Fruit fly (Drosophila melanogaster) whole organism, embryonic: Measurements from ENCODE around the gene Nopp140.

Experiments used
- Adf1 ChIP-seq: fragments of 200-800 bp; sonication (Bioruptor generic); IDR thresholded peaks from 2 replicates; pipeline ENCODE4 v1.3.6; 2022; ENCODE audit warnings: missing biosample characterization, missing genetic modification characterization
- CG10209 ChIP-seq: fragments of 200-800 bp; sonication (Bioruptor generic); optimal IDR thresholded peaks from 3 replicates; lab custom pipeline; 2017; ENCODE audit warnings: missing biosample characterization, mild to moderate bottlenecking, missing genetic modification characterization, missing genetic modification reagents
- CG10321 ChIP-seq: fragments of 200-800 bp; sonication (Bioruptor generic); IDR thresholded peaks from 2 replicates; pipeline ENCODE4 v1.3.6; 2022; ENCODE audit warnings: missing biosample characterization, missing genetic modification characterization
- CG11456 ChIP-seq: fragments of 200-800 bp; sonication (Bioruptor generic); IDR thresholded peaks from 3 replicates; pipeline ENCODE4 v1.3.6; 2022; ENCODE audit warnings: missing biosample characterization, missing genetic modification characterization
- CG11504 ChIP-seq: fragments of 200-800 bp; sonication (Bioruptor generic); optimal IDR thresholded peaks from 3 replicates; lab custom pipeline; 2019; ENCODE audit warnings: missing biosample characterization, mild to moderate bottlenecking, missing genetic modification characterization, moderate library complexity
- CG11560 ChIP-seq: fragments of 200-800 bp; sonication (Bioruptor generic); IDR thresholded peaks from 3 replicates; pipeline ENCODE4 v1.3.6; 2022; ENCODE audit warnings: missing biosample characterization, missing genetic modification characterization
- CG13296 ChIP-seq: fragments of 200-800 bp; sonication (Bioruptor generic); optimal IDR thresholded peaks from 3 replicates; lab custom pipeline; 2018; ENCODE audit warnings: missing biosample characterization, mild to moderate bottlenecking, missing genetic modification characterization
- CG13624 ChIP-seq: fragments of 200-800 bp; sonication (Bioruptor generic); optimal IDR thresholded peaks from 2 replicates; lab custom pipeline; 2016; ENCODE audit warnings: missing biosample characterization, missing genetic modification characterization
- CG14710 ChIP-seq: fragments of 200-800 bp; sonication (Bioruptor generic); optimal IDR thresholded peaks from 3 replicates; lab custom pipeline; 2019; ENCODE audit warnings: missing biosample characterization, mild to moderate bottlenecking, missing genetic modification characterization, moderate library complexity
- CG14860 ChIP-seq: fragments of 200-800 bp; sonication (Bioruptor generic); IDR thresholded peaks from 3 replicates; pipeline ENCODE4 v1.3.6; 2022; ENCODE audit warnings: missing biosample characterization, missing genetic modification characterization; ENCODE audit not compliant: partially characterized antibody
- CG14965 ChIP-seq: fragments of 200-800 bp; sonication (Bioruptor generic); optimal IDR thresholded peaks from 2 replicates; lab custom pipeline; 2016; ENCODE audit warnings: missing biosample characterization, missing genetic modification characterization, borderline replicate concordance
- CG15514 ChIP-seq: fragments of 200-800 bp; sonication (Bioruptor generic); optimal IDR thresholded peaks from 3 replicates; lab custom pipeline; 2017; ENCODE audit warnings: missing biosample characterization, missing genetic modification characterization, mild to moderate bottlenecking, moderate library complexity, missing genetic modification reagents
- CG17361 ChIP-seq: fragments of 200-800 bp; sonication (Bioruptor generic); IDR thresholded peaks from 3 replicates; pipeline ENCODE4 v1.3.6; 2022; ENCODE audit warnings: missing biosample characterization, missing genetic modification characterization
- CG17568 ChIP-seq: fragments of 200-800 bp; sonication (Bioruptor generic); optimal IDR thresholded peaks from 2 replicates; lab custom pipeline; 2018; ENCODE audit warnings: missing biosample characterization, mild to moderate bottlenecking, missing genetic modification characterization, moderate library complexity
- CG2678 ChIP-seq: fragments of 200-800 bp; sonication (Bioruptor generic); optimal IDR thresholded peaks from 3 replicates; lab custom pipeline; 2019; ENCODE audit warnings: missing biosample characterization, mild to moderate bottlenecking, missing genetic modification characterization, moderate library complexity
- CG3847 ChIP-seq: fragments of 200-800 bp; sonication (Bioruptor generic); IDR thresholded peaks from 2 replicates; pipeline ENCODE4 v1.3.6; 2022; ENCODE audit warnings: missing biosample characterization, missing genetic modification characterization
- CG4820 ChIP-seq: fragments of 200-800 bp; sonication (Bioruptor generic); optimal IDR thresholded peaks from 3 replicates; lab custom pipeline; 2016; ENCODE audit warnings: missing biosample characterization, missing genetic modification characterization
- CG8281 ChIP-seq: fragments of 200-800 bp; sonication (Bioruptor generic); optimal IDR thresholded peaks from 2 replicates; lab custom pipeline; 2018; ENCODE audit warnings: missing biosample characterization, mild to moderate bottlenecking, missing genetic modification characterization, moderate library complexity
- D19A ChIP-seq: fragments of 200-800 bp; optimal IDR thresholded peaks from 3 replicates; lab custom pipeline; 2019; ENCODE audit warnings: missing biosample characterization, mild to moderate bottlenecking, missing genetic modification characterization, moderate library complexity
- Drgx ChIP-seq: fragments of 200-800 bp; sonication (Bioruptor generic); IDR thresholded peaks from 2 replicates; pipeline ENCODE4 v1.3.6; 2022; ENCODE audit warnings: missing biosample characterization, missing genetic modification characterization
- Ets65A ChIP-seq: fragments of 200-800 bp; sonication (Bioruptor generic); peaks from one replicate; lab custom pipeline; 2016; ENCODE audit warnings: missing biosample characterization, missing genetic modification characterization
- Sox100B ChIP-seq: fragments of 200-800 bp; sonication (Bioruptor generic); optimal IDR thresholded peaks from 3 replicates; lab custom pipeline; 2018; ENCODE audit warnings: missing biosample characterization, mild to moderate bottlenecking, missing genetic modification characterization
- Sox102F ChIP-seq: fragments of 200-800 bp; sonication (Bioruptor generic); optimal IDR thresholded peaks from 2 replicates; lab custom pipeline; 2018; ENCODE audit warnings: missing biosample characterization, mild to moderate bottlenecking, missing genetic modification characterization, moderate library complexity
- TFAM ChIP-seq: fragments of 200-800 bp; sonication (Bioruptor generic); optimal IDR thresholded peaks from 2 replicates; lab custom pipeline; 2017; ENCODE audit warnings: missing biosample characterization, missing genetic modification characterization, inconsistent platforms
- ab ChIP-seq: fragments of 200-800 bp; sonication (Bioruptor generic); optimal IDR thresholded peaks from 2 replicates; lab custom pipeline; 2016; ENCODE audit warnings: missing biosample characterization, missing genetic modification characterization
- bsh ChIP-seq, 2 experiments: fragments of 200-800 bp; sonication (Bioruptor generic); optimal IDR thresholded peaks; 2 replicates each; lab custom pipeline; 2017 to 2018; ENCODE audit warnings: mild to moderate bottlenecking in 2 of 2, missing biosample characterization in 2 of 2, missing genetic modification characterization in 2 of 2, moderate library complexity in 1 of 2
- cas ChIP-seq: fragments of 200-800 bp; sonication (Bioruptor generic); IDR thresholded peaks from 2 replicates; pipeline ENCODE4 v1.3.6; 2022; ENCODE audit warnings: missing biosample characterization, missing genetic modification characterization
- caup ChIP-seq: fragments of 200-800 bp; sonication (Bioruptor generic); optimal IDR thresholded peaks from 3 replicates; lab custom pipeline; 2017; ENCODE audit warnings: missing biosample characterization, mild to moderate bottlenecking, missing genetic modification characterization, moderate library complexity; ENCODE audit not compliant: severe bottlenecking
- cg ChIP-seq: fragments of 200-800 bp; sonication (Bioruptor generic); optimal IDR thresholded peaks from 3 replicates; lab custom pipeline; 2019; ENCODE audit warnings: missing biosample characterization, mild to moderate bottlenecking, missing genetic modification characterization, moderate library complexity
- chn ChIP-seq: fragments of 200-800 bp; sonication (Bioruptor generic); optimal IDR thresholded peaks from 2 replicates; lab custom pipeline; 2016; ENCODE audit warnings: missing biosample characterization, missing genetic modification characterization
- ci ChIP-seq: fragments of 200-800 bp; sonication (Bioruptor generic); IDR thresholded peaks from 3 replicates; pipeline ENCODE4 v1.3.6; 2022; ENCODE audit warnings: missing biosample characterization, missing genetic modification characterization
- crol ChIP-seq: fragments of 200-800 bp; sonication (Bioruptor generic); IDR thresholded peaks from 2 replicates; pipeline ENCODE4 v1.3.6; 2022; ENCODE audit warnings: missing biosample characterization, missing genetic modification characterization
- dmrt99B ChIP-seq: fragments of 200-800 bp; sonication (Bioruptor generic); optimal IDR thresholded peaks from 2 replicates; lab custom pipeline; 2018; ENCODE audit warnings: missing biosample characterization, mild to moderate bottlenecking, missing genetic modification characterization, moderate library complexity
- exex ChIP-seq: fragments of 200-800 bp; sonication (Bioruptor generic); optimal IDR thresholded peaks from 4 replicates; lab custom pipeline; 2018; ENCODE audit warnings: missing biosample characterization, mild to moderate bottlenecking, missing genetic modification characterization, moderate library complexity
- fd3F ChIP-seq: fragments of 200-800 bp; sonication (Bioruptor generic); optimal IDR thresholded peaks from 2 replicates; lab custom pipeline; 2018; ENCODE audit warnings: missing biosample characterization, mild to moderate bottlenecking, missing genetic modification characterization, moderate library complexity
- fu2 ChIP-seq: fragments of 200-800 bp; sonication (Bioruptor generic); optimal IDR thresholded peaks from 2 replicates; lab custom pipeline; 2016; ENCODE audit warnings: missing biosample characterization, missing genetic modification characterization
- grau ChIP-seq: fragments of 200-800 bp; optimal IDR thresholded peaks from 3 replicates; lab custom pipeline; 2019; ENCODE audit warnings: missing biosample characterization, mild to moderate bottlenecking, missing genetic modification characterization, moderate library complexity
- gro ChIP-seq: fragments of 200-800 bp; sonication (Bioruptor generic); optimal IDR thresholded peaks from 2 replicates; lab custom pipeline; 2016; ENCODE audit warnings: missing biosample characterization, missing genetic modification characterization
- jigr1 ChIP-seq: fragments of 200-800 bp; sonication (Bioruptor generic); IDR thresholded peaks from 3 replicates; pipeline ENCODE4 v1.3.6; 2022; ENCODE audit warnings: missing biosample characterization, missing genetic modification characterization
- jing ChIP-seq: fragments of 200-800 bp; sonication (Bioruptor generic); optimal IDR thresholded peaks from 2 replicates; lab custom pipeline; 2018; ENCODE audit warnings: missing biosample characterization, mild to moderate bottlenecking, missing genetic modification characterization
- maf-S ChIP-seq: fragments of 200-800 bp; sonication (Bioruptor generic); optimal IDR thresholded peaks from 2 replicates; lab custom pipeline; 2016; ENCODE audit warnings: missing biosample characterization, missing genetic modification characterization
- nerfin-2 ChIP-seq: fragments of 200-800 bp; sonication (Bioruptor generic); IDR thresholded peaks from 2 replicates; pipeline ENCODE4 v1.3.6; 2022; ENCODE audit warnings: missing biosample characterization, missing genetic modification characterization; ENCODE audit not compliant: partially characterized antibody
- nmo ChIP-seq: fragments of 200-800 bp; sonication (Bioruptor generic); optimal IDR thresholded peaks from 2 replicates; lab custom pipeline; 2018; ENCODE audit warnings: missing biosample characterization, mild to moderate bottlenecking, missing genetic modification characterization, moderate library complexity
- peb ChIP-seq: fragments of 200-800 bp; sonication (Bioruptor generic); IDR thresholded peaks from 2 replicates; pipeline ENCODE4 v1.3.6; 2022; ENCODE audit warnings: missing biosample characterization, missing genetic modification characterization
- row ChIP-seq: fragments of 200-800 bp; sonication (Bioruptor generic); IDR thresholded peaks from 3 replicates; pipeline ENCODE4 v1.3.6; 2022; ENCODE audit warnings: missing biosample characterization, missing genetic modification characterization
- sens ChIP-seq: fragments of 200-800 bp; sonication (Bioruptor generic); peaks from one replicate; lab custom pipeline; 2016; ENCODE audit warnings: missing biosample characterization, missing genetic modification characterization
- tup ChIP-seq: fragments of 200-800 bp; sonication (Bioruptor generic); optimal IDR thresholded peaks from 2 replicates; lab custom pipeline; 2016; ENCODE audit warnings: missing biosample characterization, mild to moderate bottlenecking, missing genetic modification characterization, moderate library complexity
- zfh1 ChIP-seq: fragments of 200-800 bp; sonication (Bioruptor generic); IDR thresholded peaks from 3 replicates; pipeline ENCODE4 v1.3.6; 2022; ENCODE audit warnings: missing biosample characterization, missing genetic modification characterization

The Nopp140 gene

DNA sequence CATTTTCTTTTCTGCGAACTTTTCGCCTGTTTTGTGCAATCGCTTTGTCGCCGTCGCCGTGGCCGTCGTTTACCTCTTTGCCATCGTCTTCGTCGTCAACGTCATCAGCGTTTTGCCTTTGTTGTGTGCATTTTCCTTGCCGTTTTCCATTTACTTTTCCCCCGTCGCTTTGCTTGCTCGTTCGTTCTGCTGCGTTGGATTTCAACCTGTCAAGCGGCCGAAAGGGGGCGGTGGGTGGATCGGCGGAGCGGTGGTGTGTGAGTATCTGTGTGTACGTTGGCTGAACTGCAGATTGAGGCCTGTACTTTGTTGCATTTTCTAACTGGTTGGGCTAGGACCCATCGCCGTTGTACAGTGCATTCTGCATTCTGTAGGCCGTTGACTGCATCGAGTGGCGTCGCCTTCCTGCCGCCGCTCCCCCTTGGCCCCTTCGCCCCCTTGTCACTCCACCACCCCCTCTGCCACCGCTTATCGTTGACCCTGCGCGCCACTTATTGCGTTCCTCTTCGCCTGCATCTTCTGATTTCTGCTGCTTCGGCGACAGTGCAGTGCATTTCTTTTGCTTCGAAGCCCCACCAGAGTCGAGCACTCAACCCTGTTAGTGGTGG lies 50.5 kb downstream of the Nopp140 start (continued):
- TF ChIP-seq chn (GFP tag; lab: Kevin White, UChicago), result no peak
- no peak for TF ChIP-seq ci (GFP tag; lab: Robert Waterston, UW)
- TF ChIP-seq CG11456 (GFP tag; lab: Robert Waterston, UW), result 0 out of 3 replicates have a peak, but pooled peaks have one; percentile 34
- peak; percentile 82 for TF ChIP-seq crol
- TF ChIP-seq jing (GFP tag; lab: Kevin White, UChicago), result no peak

DNA sequence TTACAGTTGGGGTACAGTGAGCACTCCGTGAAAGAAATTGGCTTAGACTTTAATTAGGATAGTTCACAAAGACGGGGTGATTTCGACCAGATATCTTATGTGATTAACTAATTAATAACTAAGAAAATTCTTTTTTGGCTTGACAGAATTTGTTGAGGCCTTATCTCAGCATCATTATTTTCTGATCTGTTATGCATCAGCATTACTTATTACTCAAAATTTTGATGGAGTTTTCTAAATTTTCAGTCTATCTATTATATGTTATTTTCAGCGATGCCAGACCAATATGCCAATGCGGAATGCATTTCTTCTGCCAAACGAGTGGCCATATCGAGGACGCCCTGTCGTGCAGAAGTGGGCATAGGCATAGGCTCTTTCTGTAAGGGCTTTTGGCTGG lies 51.0 kb downstream of the Nopp140 start:
- TF ChIP-seq CG17568 (GFP tag; lab: Kevin White, UChicago) (no peak), Sox102F (GFP tag; lab: Kevin White, UChicago) (peak; percentile 12), CG13624 (no peak), CG10209 (GFP tag; lab: Kevin White, UChicago) (no peak), CG17361 (GFP tag; lab: Robert Waterston, UW) (peak; percentile 25; the same call in 1 of the 3 replicates), ab (GFP tag; lab: Kevin White, UChicago) (no peak), Adf1 (no peak), CG4820 (GFP tag; lab: Kevin White, UChicago) (peak; percentile 9), fd3F (GFP tag; lab: Kevin White, UChicago) (no peak), cg (GFP tag; lab: Kevin White, UChicago) (no peak), dmrt99B (tag; lab: Kevin White, UChicago) (peak; percentile 10), Ets65A (GFP tag; lab: Kevin White, UChicago) (peak; percentile 24), maf-S (GFP tag; lab: Kevin White, UChicago) (no peak), caup (GFP tag; lab: Kevin White, UChicago) (no peak), jing (GFP tag; lab: Kevin White, UChicago) (no peak), CG8281 (tag; lab: Kevin White, UChicago) (no peak), Sox100B (GFP tag; lab: Kevin White, UChicago) (peak; percentile 6), CG13296 (no peak), CG15514 (GFP tag; lab: Kevin White, UChicago) (no peak), bsh (GFP tag; optimal IDR thresholded peaks at IDR 0.05; lab: Kevin White, UChicago) (peak; percentile 11 to 77), D19A (tag; lab: Kevin White, UChicago) (no peak), tup (GFP tag; lab: Kevin White, UChicago) (no peak), CG11504 (tag; lab: Kevin White, UChicago) (peak; percentile 39), CG2678 (peak; percentile 9), fu2 (GFP tag; lab: Kevin White, UChicago) (no peak), zfh1 (no peak), CG14710 (tag; lab: Kevin White, UChicago) (peak; percentile 2), row (0 out of 3 replicates have a peak, but pooled peaks have one; percentile 21), peb (GFP tag; lab: Robert Waterston, UW) (no peak), jigr1 (GFP tag; lab: Robert Waterston, UW) (no peak), CG14860 (GFP tag; lab: Robert Waterston, UW) (no peak), exex (tag; lab: Kevin White, UChicago) (no peak), nerfin-2 (GFP tag; lab: Robert Waterston, UW) (no peak), nmo (GFP tag; lab: Kevin White, UChicago) (peak; percentile 26), CG3847 (GFP tag; lab: Robert Waterston, UW) (no peak), CG11560 (tag; lab: Robert Waterston, UW) (no peak), CG10321 (GFP tag; lab: Robert Waterston, UW) (no peak), cas (GFP tag; lab: Robert Waterston, UW) (no peak), sens (GFP tag; lab: Kevin White, UChicago) (peak; percentile 81), Drgx (GFP tag; lab: Robert Waterston, UW) (peak; percentile 46), TFAM (GFP tag; lab: Kevin White, UChicago) (no peak), CG14965 (GFP tag; lab: Kevin White, UChicago) (no peak), grau (peak; percentile 60), gro (GFP tag; lab: Kevin White, UChicago) (no peak)
